Worm (Caenorhabditis elegans) whole organism, L2 larva: Measurements from ENCODE around the gene mrps-2.

Experiments
- ama-1 ChIP-seq: fragments of 150-350 bp; optimal IDR thresholded peaks from 2 replicates; lab custom pipeline; 2018; ENCODE audit warnings: inconsistent platforms
- blmp-1 ChIP-seq: sonication (generic microtip); optimal IDR thresholded peaks from 2 replicates; lab custom pipeline; 2017; ENCODE audit warnings: missing genetic modification characterization, mild to moderate bottlenecking, missing compliant biosample characterization, antibody characterized with exemption, moderate library complexity; ENCODE audit not compliant: insufficient read depth
- ceh-82 ChIP-seq: fragments of 150-350 bp; optimal IDR thresholded peaks from 2 replicates; lab custom pipeline; 2014; ENCODE audit warnings: missing biosample characterization, missing genetic modification characterization
- egl-27 ChIP-seq: sonication (generic microtip); optimal IDR thresholded peaks from 3 replicates; lab custom pipeline; 2017; ENCODE audit warnings: missing biosample characterization, missing genetic modification reagents, missing genetic modification characterization
- elt-1 ChIP-seq: fragments of 150-350 bp; optimal IDR thresholded peaks from 2 replicates; lab custom pipeline; 2014; ENCODE audit warnings: missing biosample characterization, missing genetic modification characterization
- fos-1 ChIP-seq: fragments of 150-350 bp; optimal IDR thresholded peaks from 2 replicates; lab custom pipeline; 2014; ENCODE audit warnings: missing biosample characterization, missing genetic modification characterization
- lin-13 ChIP-seq: fragments of 150-350 bp; optimal IDR thresholded peaks from 2 replicates; lab custom pipeline; 2014; ENCODE audit warnings: missing biosample characterization, missing genetic modification reagents, missing genetic modification characterization
- unc-62 ChIP-seq: fragments of 150-350 bp; optimal IDR thresholded peaks from 2 replicates; lab custom pipeline; 2014; ENCODE audit warnings: missing biosample characterization, missing genetic modification reagents, missing genetic modification characterization

DNA sequence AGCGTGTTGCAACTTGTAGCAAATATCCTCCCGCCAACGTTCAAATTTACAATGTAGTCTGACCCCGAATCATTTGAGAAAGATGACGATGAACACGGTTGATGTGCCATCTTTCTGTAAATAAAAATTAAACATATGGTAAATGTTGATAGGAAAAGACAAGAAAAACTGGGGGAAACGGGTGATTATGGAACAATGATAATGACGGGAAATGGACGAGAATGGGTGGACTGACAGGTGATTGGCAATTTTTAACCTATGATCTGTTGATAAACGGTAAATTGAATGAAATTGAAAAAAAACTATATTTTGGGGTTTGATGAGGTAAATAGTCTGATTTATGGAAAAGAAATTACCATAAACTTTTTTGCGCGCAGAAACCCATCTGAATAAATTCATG, 5.2 kb upstream of the mrps-2 start, which contains the start of gene T23B12.6:
- no peak for TF ChIP-seq fos-1 (tag; lab: Kevin White, UChicago)
- no peak for TF ChIP-seq unc-62 (GFP tag; lab: Kevin White, UChicago)
- TF ChIP-seq elt-1 (tag; lab: Kevin White, UChicago): no peak
- no peak for TF ChIP-seq ceh-82 (tag; lab: Kevin White, UChicago)
- no peak for TF ChIP-seq lin-13 (GFP tag; lab: Kevin White, UChicago)
- TF ChIP-seq blmp-1 (tag; lab: Kevin White, UChicago): no peak
- TF ChIP-seq ama-1: no peak
- no peak for TF ChIP-seq egl-27 (tag; lab: Kevin White, UChicago)
